Fruit fly (Drosophila melanogaster): ENCODE measurements around the gene aralar1.

DNA sequence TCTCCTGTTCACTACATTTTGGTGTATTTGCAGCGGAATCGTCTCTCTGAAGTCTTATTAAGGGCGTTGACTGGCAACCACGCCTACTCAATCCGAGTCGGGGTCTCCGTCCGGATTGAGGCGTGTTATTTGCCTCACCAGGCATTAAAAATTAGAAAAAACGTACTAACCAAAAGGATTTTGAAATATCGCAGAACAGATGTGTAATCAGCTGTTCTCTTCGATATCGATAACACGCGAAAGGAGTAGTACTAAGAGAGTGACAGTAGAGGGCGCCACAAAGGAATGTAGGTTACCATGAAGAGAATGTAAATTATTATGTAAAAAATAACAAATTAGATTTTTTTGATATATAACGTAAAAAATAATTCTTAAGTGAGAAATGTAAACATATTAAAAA is 30.7 kb downstream of the aralar1 start, which contains the start of gene CG15536:
- TF ChIP-seq CG6854 (GFP tag; optimal IDR thresholded peaks at IDR 0.05) (no peak), lz (GFP tag; optimal IDR thresholded peaks at IDR 0.05) (no peak), CG6808 (GFP tag; optimal IDR thresholded peaks at IDR 0.05) (no peak), Blimp-1 (GFP tag; optimal IDR thresholded peaks at IDR 0.05) (no peak), CG7368 (GFP tag; optimal IDR thresholded peaks at IDR 0.05) (no peak), dsx (GFP tag; optimal IDR thresholded peaks at IDR 0.05; ENCODE audit: poor library complexity, severe bottlenecking) (no peak), CG8119 (GFP tag; IDR thresholded peaks at IDR 0.05) (no peak), CG8319 (GFP tag; optimal IDR thresholded peaks at IDR 0.05) (no peak), CG8632 (GFP tag; optimal IDR thresholded peaks at IDR 0.05) (no peak)

Data from whole organism, prepupa.